Fruit fly (Drosophila melanogaster): ENCODE measurements around the gene CG13445.

CG13445 gene

DNA sequence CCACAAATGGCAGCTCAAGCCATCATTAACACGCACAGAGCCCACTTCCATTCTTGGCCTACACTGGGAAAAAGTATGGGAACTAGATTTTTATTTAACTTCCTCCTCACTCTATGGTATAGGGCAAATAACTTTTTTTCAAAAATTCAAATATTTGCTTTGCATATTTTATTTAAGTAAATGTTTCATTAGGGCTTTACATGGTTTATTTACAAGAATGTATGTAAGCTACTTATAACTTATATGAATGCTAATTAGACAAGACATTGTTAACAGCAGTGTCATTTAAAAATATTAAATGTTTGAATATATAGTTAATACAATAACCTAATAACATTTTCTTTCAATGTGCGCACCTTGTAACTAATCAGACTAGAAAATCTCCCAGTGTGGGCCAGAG, 33.8 kb upstream of the CG13445 start (continued):
- no peak for TF ChIP-seq sd (tag; optimal IDR thresholded peaks at IDR 0.05)
- no peak for TF ChIP-seq CG31441 (GFP tag; IDR thresholded peaks at IDR 0.05)
- TF ChIP-seq Sin3A (optimal IDR thresholded peaks at IDR 0.05), result no peak
- no peak for TF ChIP-seq CG43689 (GFP tag; IDR thresholded peaks at IDR 0.05)
- TF ChIP-seq CG5245 (GFP tag; optimal IDR thresholded peaks at IDR 0.05), result no peak
- no peak for TF ChIP-seq CG10543 (GFP tag; optimal IDR thresholded peaks at IDR 0.05)
- peak; percentile 17 for TF ChIP-seq tap (tag; optimal IDR thresholded peaks at IDR 0.05)
- TF ChIP-seq fu2 (GFP tag; optimal IDR thresholded peaks at IDR 0.05), result no peak
- no peak for TF ChIP-seq hkb (optimal IDR thresholded peaks at IDR 0.05)
- TF ChIP-seq hkb (GFP tag; IDR thresholded peaks at IDR 0.05), result no peak
- no peak for TF ChIP-seq az2 (GFP tag; optimal IDR thresholded peaks at IDR 0.05)
- TF ChIP-seq CG11085 (GFP tag; IDR thresholded peaks at IDR 0.05), result no peak
- peak; percentile 38 for TF ChIP-seq Sox102F (GFP tag; optimal IDR thresholded peaks at IDR 0.05)
- TF ChIP-seq tll (GFP tag; optimal IDR thresholded peaks at IDR 0.05), result no peak
- no peak for TF ChIP-seq cad (GFP tag; optimal IDR thresholded peaks at IDR 0.05)
- no peak for TF ChIP-seq Lpt (GFP tag; optimal IDR thresholded peaks at IDR 0.05)
- peak; percentile 46 for TF ChIP-seq Blimp-1 (GFP tag; optimal IDR thresholded peaks at IDR 0.05)
- TF ChIP-seq Opbp (GFP tag; IDR thresholded peaks at IDR 0.05; ENCODE audit: partially characterized antibody), result no peak
- TF ChIP-seq CG2129 (GFP tag; IDR thresholded peaks at IDR 0.05; ENCODE audit: partially characterized antibody), result no peak
- no peak for TF ChIP-seq CG3726 (GFP tag; IDR thresholded peaks at IDR 0.05)
- no peak for TF ChIP-seq Atf-2 (GFP tag; optimal IDR thresholded peaks at IDR 0.05)
- no peak for TF ChIP-seq rib (GFP tag; IDR thresholded peaks at IDR 0.05)
- no peak for TF ChIP-seq CHES-1-like (GFP tag; optimal IDR thresholded peaks at IDR 0.05)
- TF ChIP-seq CG4424 (GFP tag; optimal IDR thresholded peaks at IDR 0.05), result peak; percentile 37
- TF ChIP-seq CG10321 (GFP tag; IDR thresholded peaks at IDR 0.05), result no peak
- TF ChIP-seq CG10431 (GFP tag; optimal IDR thresholded peaks at IDR 0.05), result no peak
- no peak for TF ChIP-seq CG1832 (GFP tag; optimal IDR thresholded peaks at IDR 0.05)
- no peak for TF ChIP-seq CG15514 (GFP tag; optimal IDR thresholded peaks at IDR 0.05)
- no peak for TF ChIP-seq jing (GFP tag; optimal IDR thresholded peaks at IDR 0.05)
- TF ChIP-seq CG4854 (GFP tag; optimal IDR thresholded peaks at IDR 0.05), result no peak
- TF ChIP-seq CrebB (tag; optimal IDR thresholded peaks at IDR 0.05), result no peak
- no peak for TF ChIP-seq da (GFP tag; optimal IDR thresholded peaks at IDR 0.05)
- peak; percentile 13 for TF ChIP-seq unpg (GFP tag; optimal IDR thresholded peaks at IDR 0.05)
- no peak for TF ChIP-seq vfl (GFP tag; optimal IDR thresholded peaks at IDR 0.05)
- no peak for TF ChIP-seq CG17802 (tag; optimal IDR thresholded peaks at IDR 0.05)
- TF ChIP-seq ems (GFP tag; optimal IDR thresholded peaks at IDR 0.05), result no peak
- TF ChIP-seq chif (GFP tag; optimal IDR thresholded peaks at IDR 0.05), result no peak
- TF ChIP-seq Xbp1 (GFP tag; optimal IDR thresholded peaks at IDR 0.05), result peak; percentile 11
- TF ChIP-seq pho (GFP tag; optimal IDR thresholded peaks at IDR 0.05), result no peak
- TF ChIP-seq Myb (GFP tag; optimal IDR thresholded peaks at IDR 0.05), result no peak
- TF ChIP-seq maf-S (GFP tag; optimal IDR thresholded peaks at IDR 0.05), result no peak
- no peak for TF ChIP-seq Side (GFP tag; optimal IDR thresholded peaks at IDR 0.05)
- no peak for TF ChIP-seq HLH54F (GFP tag; optimal IDR thresholded peaks at IDR 0.05)
- no peak for TF ChIP-seq CG11696 (GFP tag; IDR thresholded peaks at IDR 0.05)
- no peak for TF ChIP-seq CG15073 (GFP tag; optimal IDR thresholded peaks at IDR 0.05)
- TF ChIP-seq MBD-R2 (GFP tag; IDR thresholded peaks at IDR 0.05), result no peak
- TF ChIP-seq CG8388 (GFP tag; optimal IDR thresholded peaks at IDR 0.05), result peak; percentile 20
- peak; percentile 19 for TF ChIP-seq CG17829 (tag; optimal IDR thresholded peaks at IDR 0.05)
- no peak for TF ChIP-seq gfzf (GFP tag; optimal IDR thresholded peaks at IDR 0.05)
- TF ChIP-seq Tbp (GFP tag; optimal IDR thresholded peaks at IDR 0.05), result no peak
- no peak for TF ChIP-seq CG33213 (GFP tag; optimal IDR thresholded peaks at IDR 0.05)
- no peak for TF ChIP-seq CG2202 (tag; optimal IDR thresholded peaks at IDR 0.05)
- peak; percentile 22 for TF ChIP-seq CG9727 (GFP tag; optimal IDR thresholded peaks at IDR 0.05)
